Worm (Caenorhabditis elegans): Measurements from ENCODE around the gene F52B10.3.

F52B10.3 gene

DNA sequence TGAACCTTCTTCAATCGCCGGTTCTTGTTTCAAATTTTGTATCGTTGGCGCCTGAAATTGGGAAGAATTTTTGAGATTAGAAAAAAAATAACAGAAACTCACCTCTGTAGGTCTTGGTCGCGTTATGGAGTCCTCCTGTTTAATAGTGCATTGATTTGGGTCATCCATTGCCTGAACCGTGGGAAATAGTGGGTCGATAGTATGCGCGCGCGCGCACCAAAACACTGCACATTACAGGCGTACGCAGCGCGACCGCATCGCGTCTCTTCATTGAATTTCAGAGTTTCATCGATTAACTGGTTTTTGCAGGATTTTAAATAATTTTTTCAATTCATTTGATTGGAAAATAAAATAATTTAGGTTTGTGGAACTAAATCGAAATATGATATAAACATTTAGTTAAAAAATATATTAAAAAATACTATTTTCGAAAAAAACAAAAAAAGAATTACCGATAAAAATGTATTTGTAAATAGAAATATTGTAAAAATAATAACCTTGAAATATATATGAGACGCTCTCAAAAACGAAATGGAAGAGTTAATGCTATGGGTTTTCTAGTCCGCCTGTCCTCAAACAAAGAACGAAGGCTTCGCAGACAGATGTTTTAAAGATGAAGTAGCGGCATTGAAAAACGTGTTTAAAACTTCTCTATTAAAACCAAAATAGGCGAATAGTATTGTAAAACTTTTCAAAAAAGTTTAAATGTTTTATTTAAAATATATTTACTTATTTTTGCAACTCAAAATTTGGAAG, 40.9 kb downstream of the F52B10.3 start, which contains the start of gene tra-4:
TSS of gene tra-4 (minus strand) at position 534 of the 756 bp plus-strand sequence.
- TF ChIP-seq madf-3 (GFP tag; IDR thresholded peaks at IDR 0.05), result 0 out of 2 replicates have a peak, but pooled peaks have one; percentile 17
- TF ChIP-seq ceh-100 (GFP tag; IDR thresholded peaks at IDR 0.05), result no peak
- TF ChIP-seq repo-1 (tag; optimal IDR thresholded peaks at IDR 0.05), result no peak
- no peak for TF ChIP-seq madf-8 (GFP tag; conservative IDR thresholded peaks at IDR 0.05)
- no peak for TF ChIP-seq lag-1 (GFP tag; IDR thresholded peaks at IDR 0.05)

DNA sequence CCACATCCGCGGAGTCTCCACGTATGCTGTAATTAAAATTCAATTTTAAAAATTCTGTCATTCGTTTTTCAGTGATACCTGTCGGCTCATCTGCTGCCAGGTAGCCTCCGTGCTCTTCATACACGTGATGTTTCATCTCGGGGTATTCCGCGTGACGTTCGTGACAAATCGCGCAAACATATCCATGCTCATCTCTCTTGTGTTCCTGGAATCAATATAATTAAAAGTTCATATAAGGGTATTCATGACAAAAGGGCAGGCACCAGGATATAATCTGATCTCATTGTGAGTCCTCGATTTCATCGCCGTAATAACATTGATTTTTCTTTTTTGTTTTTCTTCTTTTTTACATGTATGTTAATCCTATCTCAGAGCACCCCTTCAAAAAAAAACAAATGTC, 44.2 kb downstream of the F52B10.3 start:
- no peak for TF ChIP-seq tlf-1 (GFP tag; optimal IDR thresholded peaks at IDR 0.05)
- no peak for TF ChIP-seq Y53F4B.3 (GFP tag; IDR thresholded peaks at IDR 0.05)
- TF ChIP-seq ceh-79 (tag; optimal IDR thresholded peaks at IDR 0.05), result no peak
- no peak for TF ChIP-seq zfh-2 (GFP tag; conservative IDR thresholded peaks at IDR 0.05)
- no peak for TF ChIP-seq Y56A3A.18 (GFP tag; IDR thresholded peaks at IDR 0.05)

DNA sequence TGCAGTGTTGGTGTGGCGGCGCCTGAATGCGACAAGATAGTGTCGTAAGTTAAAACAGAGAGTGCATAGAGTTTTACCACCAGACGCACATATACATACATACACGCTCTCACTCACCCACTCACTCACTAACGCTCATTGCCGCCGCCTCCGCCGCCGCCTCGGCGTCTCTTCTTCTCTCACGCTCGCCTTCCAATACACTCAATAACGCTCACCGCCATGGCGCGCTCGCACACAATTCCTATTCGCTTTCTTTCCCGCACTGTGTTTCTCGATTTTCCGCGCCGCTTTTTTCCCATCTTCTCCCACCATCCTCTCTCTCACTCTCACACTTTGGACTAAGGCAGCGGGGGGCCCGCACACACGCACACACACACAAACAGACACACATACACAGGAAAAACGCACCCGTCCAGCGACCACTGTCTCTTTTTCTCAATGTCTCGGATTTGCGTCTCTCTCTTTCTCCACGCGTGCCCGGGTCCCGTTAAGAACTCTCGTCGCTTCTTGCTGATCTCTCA, 45.7 kb downstream of the F52B10.3 start, which contains the start of gene kin-29:
TSS of gene kin-29 (minus strand) at position 51 of the 521 bp plus-strand sequence.
- TF ChIP-seq bed-2 (GFP tag; IDR thresholded peaks at IDR 0.05) (no peak), lin-26 (GFP tag; IDR thresholded peaks at IDR 0.05) (peak; percentile 58; the same call in 1 of the 2 replicates), cebp-2 (GFP tag; IDR thresholded peaks at IDR 0.05) (no peak), mcd-1 (GFP tag; IDR thresholded peaks at IDR 0.05) (peak; percentile 66; the same call in 1 of the 2 replicates), repo-1 (tag; optimal IDR thresholded peaks at IDR 0.05) (peak; percentile 64), dox-1 (GFP tag; IDR thresholded peaks at IDR 0.05) (peak; percentile 85), T07F8.4 (tag; optimal IDR thresholded peaks at IDR 0.05) (peak; percentile 51), lir-1 (GFP tag; conservative IDR thresholded peaks at IDR 0.05) (peak; percentile 72; the same call in 1 of the 2 replicates), ceh-27 (GFP tag; optimal IDR thresholded peaks at IDR 0.05) (peak; percentile 79), somi-1 (GFP tag; optimal IDR thresholded peaks at IDR 0.05) (peak; percentile 61), F23B12.7 (tag; optimal IDR thresholded peaks at IDR 0.05; ENCODE audit: insufficient read depth) (peak; percentile 40), lin-54 (GFP tag; optimal IDR thresholded peaks at IDR 0.05) (peak; percentile 47), snpc-1.3 (tag; optimal IDR thresholded peaks at IDR 0.05; ENCODE audit: insufficient read depth) (no peak), F57C9.4 (tag; optimal IDR thresholded peaks at IDR 0.05) (peak; percentile 51), ets-4 (GFP tag; optimal IDR thresholded peaks at IDR 0.05) (peak; percentile 7), B0336.3 (GFP tag; IDR thresholded peaks at IDR 0.05) (peak; percentile 85), F49E8.2 (tag; optimal IDR thresholded peaks at IDR 0.05; ENCODE audit: insufficient read depth) (no peak), lsl-1 (GFP tag; optimal IDR thresholded peaks at IDR 0.05) (peak; percentile 9), akir-1 (GFP tag; optimal IDR thresholded peaks at IDR 0.05) (no peak), F55B11.4 (tag; optimal IDR thresholded peaks at IDR 0.05; ENCODE audit: borderline replicate concordance, insufficient read depth) (no peak), ztf-22 (GFP tag; optimal IDR thresholded peaks at IDR 0.05) (peak; percentile 6), snpc-1.1 (tag; optimal IDR thresholded peaks at IDR 0.05; ENCODE audit: insufficient read depth) (no peak), C06A6.2 (GFP tag; conservative IDR thresholded peaks at IDR 0.05) (peak; percentile 48; the same call in 1 of the 2 replicates), tbp1 (GFP tag; optimal IDR thresholded peaks at IDR 0.05) (peak; percentile 41), Y53F4B.3 (GFP tag; IDR thresholded peaks at IDR 0.05) (no peak), dpff-1 (tag; optimal IDR thresholded peaks at IDR 0.05) (no peak), zfh-2 (GFP tag; conservative IDR thresholded peaks at IDR 0.05) (peak; percentile 98), sptf-2 (GFP tag; optimal IDR thresholded peaks at IDR 0.05) (no peak), C17E4.6 (GFP tag; IDR thresholded peaks at IDR 0.05) (0 out of 2 replicates have a peak, but pooled peaks have one; percentile 14), rcor-1 (GFP tag; IDR thresholded peaks at IDR 0.05) (no peak; the same call in 1 of the 2 replicates), dpl-1 (GFP tag; optimal IDR thresholded peaks at IDR 0.05) (no peak), F37B4.10 (GFP tag; IDR thresholded peaks at IDR 0.05) (no peak), die-1 (tag; optimal IDR thresholded peaks at IDR 0.05) (peak; percentile 36), ekl-4 (GFP tag; IDR thresholded peaks at IDR 0.05) (peak; percentile 43; the same call in 1 of the 2 replicates), ama-1 (optimal IDR thresholded peaks at IDR 0.05) (no peak), ama-1 (GFP tag; optimal IDR thresholded peaks at IDR 0.05) (no peak)

All from whole organism, young adult.